Fruit fly (Drosophila melanogaster) whole organism, embryonic: Measurements from ENCODE around the gene CG15894.

ENCODE experiments used
- Ada2b ChIP-seq: fragments of 200-800 bp; sonication (Bioruptor generic); IDR thresholded peaks from 2 replicates; pipeline ENCODE4 v1.3.6; 2022; ENCODE audit warnings: missing biosample characterization, missing genetic modification characterization
- Aef1 ChIP-seq: fragments of 200-800 bp; sonication (Bioruptor generic); IDR thresholded peaks from 3 replicates; pipeline ENCODE4 v1.3.6; 2022; ENCODE audit warnings: missing biosample characterization, missing genetic modification characterization
- Asciz ChIP-seq: fragments of 200-800 bp; sonication (Bioruptor generic); optimal IDR thresholded peaks from 2 replicates; lab custom pipeline; 2017; ENCODE audit warnings: missing biosample characterization, mild to moderate bottlenecking, missing genetic modification characterization, missing genetic modification reagents
- Blimp-1 ChIP-seq: fragments of 200-800 bp; sonication (Bioruptor generic); optimal IDR thresholded peaks from 3 replicates; lab custom pipeline; 2018; ENCODE audit warnings: missing biosample characterization, missing genetic modification characterization, mild to moderate bottlenecking, moderate library complexity, missing genetic modification reagents
- CG10267 ChIP-seq: fragments of 200-800 bp; sonication (Bioruptor generic); optimal IDR thresholded peaks from 2 replicates; lab custom pipeline; 2018; ENCODE audit warnings: missing biosample characterization, mild to moderate bottlenecking, missing genetic modification characterization, moderate library complexity
- CG13894 ChIP-seq: fragments of 200-800 bp; sonication (Bioruptor generic); optimal IDR thresholded peaks from 3 replicates; lab custom pipeline; 2018; ENCODE audit warnings: missing biosample characterization, mild to moderate bottlenecking, missing genetic modification characterization, moderate library complexity
- CG14050 ChIP-seq: fragments of 200-800 bp; sonication (Bioruptor generic); IDR thresholded peaks from 3 replicates; pipeline ENCODE4 v1.3.6; 2022; ENCODE audit warnings: missing biosample characterization, missing genetic modification characterization
- CG15269 ChIP-seq: fragments of 200-800 bp; sonication (Bioruptor generic); optimal IDR thresholded peaks from 2 replicates; lab custom pipeline; 2018; ENCODE audit warnings: missing biosample characterization, mild to moderate bottlenecking, missing genetic modification characterization, moderate library complexity
- CG15514 ChIP-seq: fragments of 200-800 bp; sonication (Bioruptor generic); optimal IDR thresholded peaks from 3 replicates; lab custom pipeline; 2017; ENCODE audit warnings: missing biosample characterization, missing genetic modification characterization, mild to moderate bottlenecking, moderate library complexity, missing genetic modification reagents
- CG1602 ChIP-seq: fragments of 200-800 bp; sonication (Bioruptor generic); optimal IDR thresholded peaks from 3 replicates; lab custom pipeline; 2016; ENCODE audit warnings: missing biosample characterization, missing genetic modification characterization
- CG16813 ChIP-seq: fragments of 200-800 bp; sonication (Bioruptor generic); IDR thresholded peaks from 3 replicates; pipeline ENCODE4 v1.3.6; 2022; ENCODE audit warnings: missing biosample characterization, missing genetic modification characterization; ENCODE audit not compliant: partially characterized antibody
- CG2120 ChIP-seq: fragments of 200-800 bp; sonication (Bioruptor generic); optimal IDR thresholded peaks from 3 replicates; lab custom pipeline; 2016; ENCODE audit warnings: missing biosample characterization, missing genetic modification characterization
- CG2199 ChIP-seq: fragments of 200-800 bp; sonication (Bioruptor generic); IDR thresholded peaks from 3 replicates; pipeline ENCODE4 v1.3.6; 2022; ENCODE audit warnings: missing biosample characterization, missing genetic modification characterization
- CG32767 ChIP-seq: fragments of 200-800 bp; sonication (Bioruptor generic); IDR thresholded peaks from 2 replicates; pipeline ENCODE4 v1.3.6; 2022; ENCODE audit warnings: missing biosample characterization, missing genetic modification characterization
- CG33557 ChIP-seq: fragments of 200-800 bp; sonication (Bioruptor generic); optimal IDR thresholded peaks from 2 replicates; lab custom pipeline; 2019; ENCODE audit warnings: missing biosample characterization, mild to moderate bottlenecking, missing genetic modification characterization, moderate library complexity
- CG43689 ChIP-seq: fragments of 200-800 bp; sonication (Bioruptor generic); IDR thresholded peaks from 2 replicates; pipeline ENCODE4 v1.3.6; 2022; ENCODE audit warnings: missing biosample characterization, missing genetic modification characterization
- CG5245 ChIP-seq: fragments of 200-800 bp; sonication (Bioruptor generic); optimal IDR thresholded peaks from 3 replicates; lab custom pipeline; 2016; ENCODE audit warnings: missing biosample characterization, missing genetic modification characterization
- CG5953 ChIP-seq: fragments of 200-800 bp; sonication (Bioruptor generic); IDR thresholded peaks from 2 replicates; pipeline ENCODE4 v1.3.6; 2022; ENCODE audit warnings: missing biosample characterization, missing genetic modification characterization
- CG7786 ChIP-seq: fragments of 200-800 bp; sonication (Bioruptor generic); optimal IDR thresholded peaks from 2 replicates; lab custom pipeline; 2016; ENCODE audit warnings: missing biosample characterization, missing genetic modification characterization
- CG7928 ChIP-seq: fragments of 200-800 bp; sonication (Bioruptor generic); optimal IDR thresholded peaks from 2 replicates; lab custom pipeline; 2017; ENCODE audit warnings: missing biosample characterization, mild to moderate bottlenecking, missing genetic modification characterization
- CG8388 ChIP-seq: fragments of 200-800 bp; sonication (Bioruptor generic); optimal IDR thresholded peaks from 2 replicates; lab custom pipeline; 2019; ENCODE audit warnings: missing biosample characterization, mild to moderate bottlenecking, missing genetic modification characterization, moderate library complexity
- CG8924 ChIP-seq: fragments of 200-800 bp; optimal IDR thresholded peaks from 3 replicates; lab custom pipeline; 2019; ENCODE audit warnings: missing biosample characterization, mild to moderate bottlenecking, missing genetic modification characterization, moderate library complexity
- CG8944 ChIP-seq: fragments of 200-800 bp; sonication (Bioruptor generic); optimal IDR thresholded peaks from 3 replicates; lab custom pipeline; 2016; ENCODE audit warnings: missing biosample characterization, missing genetic modification characterization
- Dbx ChIP-seq: fragments of 200-800 bp; sonication (Bioruptor generic); IDR thresholded peaks from 3 replicates; pipeline ENCODE4 v1.3.6; 2022; ENCODE audit warnings: missing biosample characterization, missing genetic modification characterization
- Dek ChIP-seq: fragments of 200-800 bp; sonication (Bioruptor generic); optimal IDR thresholded peaks from 3 replicates; lab custom pipeline; 2019; ENCODE audit warnings: missing biosample characterization, mild to moderate bottlenecking, missing genetic modification characterization, moderate library complexity
- Dll ChIP-seq: fragments of 200-800 bp; sonication (Bioruptor generic); IDR thresholded peaks from 4 replicates; pipeline ENCODE4 v1.3.6; 2022; ENCODE audit warnings: missing biosample characterization, missing genetic modification characterization; ENCODE audit not compliant: partially characterized antibody
- E2f1 ChIP-seq: fragments of 200-800 bp; sonication (Bioruptor generic); IDR thresholded peaks from 2 replicates; pipeline ENCODE4 v1.3.6; 2022; ENCODE audit warnings: missing biosample characterization, missing genetic modification characterization
- E2f2 ChIP-seq: fragments of 200-800 bp; sonication (Bioruptor generic); IDR thresholded peaks from 2 replicates; pipeline ENCODE4 v1.3.6; 2022; ENCODE audit warnings: missing biosample characterization, missing genetic modification characterization
- Ets97D ChIP-seq: fragments of 200-800 bp; sonication (Bioruptor generic); optimal IDR thresholded peaks from 3 replicates; lab custom pipeline; 2016; ENCODE audit warnings: missing biosample characterization, missing genetic modification characterization
- HmgD ChIP-seq: fragments of 200-800 bp; sonication (Bioruptor generic); optimal IDR thresholded peaks from 3 replicates; lab custom pipeline; 2016; ENCODE audit warnings: missing biosample characterization, missing genetic modification characterization
- NK7.1 ChIP-seq: fragments of 200-800 bp; sonication (Bioruptor generic); optimal IDR thresholded peaks from 3 replicates; lab custom pipeline; 2016; ENCODE audit warnings: missing biosample characterization, missing genetic modification characterization
- PHDP ChIP-seq: fragments of 200-800 bp; sonication (Bioruptor generic); optimal IDR thresholded peaks from 3 replicates; lab custom pipeline; 2018; ENCODE audit warnings: missing biosample characterization, mild to moderate bottlenecking, missing genetic modification characterization, moderate library complexity
- Side ChIP-seq: fragments of 200-800 bp; sonication (Bioruptor generic); optimal IDR thresholded peaks from 2 replicates; lab custom pipeline; 2016; ENCODE audit warnings: missing biosample characterization, missing genetic modification characterization
- abd-A ChIP-seq: fragments of 200-800 bp; sonication (Bioruptor generic); optimal IDR thresholded peaks from 3 replicates; lab custom pipeline; 2019; ENCODE audit warnings: missing biosample characterization, mild to moderate bottlenecking, missing genetic modification characterization, moderate library complexity
- ara ChIP-seq: fragments of 200-800 bp; sonication (Bioruptor generic); IDR thresholded peaks from 2 replicates; pipeline ENCODE4 v1.3.6; 2022; ENCODE audit warnings: missing biosample characterization, missing genetic modification characterization
- ato ChIP-seq: fragments of 200-800 bp; sonication (Bioruptor generic); IDR thresholded peaks from 2 replicates; pipeline ENCODE4 v1.3.6; 2022; ENCODE audit warnings: missing biosample characterization, missing genetic modification characterization; ENCODE audit not compliant: partially characterized antibody
- btn ChIP-seq: fragments of 200-800 bp; sonication (Bioruptor generic); optimal IDR thresholded peaks from 2 replicates; lab custom pipeline; 2016; ENCODE audit warnings: missing biosample characterization, missing genetic modification characterization
- cwo ChIP-seq: fragments of 200-800 bp; sonication (Bioruptor generic); optimal IDR thresholded peaks from 3 replicates; lab custom pipeline; 2017; ENCODE audit warnings: missing biosample characterization, missing genetic modification characterization, mild to moderate bottlenecking, moderate library complexity, missing genetic modification reagents
- da ChIP-seq: fragments of 200-800 bp; sonication (Bioruptor generic); optimal IDR thresholded peaks from 2 replicates; lab custom pipeline; 2016; ENCODE audit warnings: missing biosample characterization, missing genetic modification characterization
- fd3F ChIP-seq: fragments of 200-800 bp; sonication (Bioruptor generic); optimal IDR thresholded peaks from 2 replicates; lab custom pipeline; 2018; ENCODE audit warnings: missing biosample characterization, mild to moderate bottlenecking, missing genetic modification characterization, moderate library complexity
- gcm2 ChIP-seq: fragments of 200-800 bp; sonication (Bioruptor generic); optimal IDR thresholded peaks from 2 replicates; lab custom pipeline; 2016; ENCODE audit warnings: missing biosample characterization, missing genetic modification characterization
- h ChIP-seq: fragments of >200 bp; optimal IDR thresholded peaks from 2 replicates; lab custom pipeline; 2017
- her ChIP-seq: fragments of 200-800 bp; sonication (Bioruptor generic); optimal IDR thresholded peaks from 2 replicates; lab custom pipeline; 2016; ENCODE audit warnings: missing biosample characterization, missing genetic modification characterization
- ind ChIP-seq: fragments of 200-800 bp; sonication (Bioruptor generic); optimal IDR thresholded peaks from 3 replicates; lab custom pipeline; 2016; ENCODE audit warnings: missing biosample characterization, missing genetic modification characterization
- lmd ChIP-seq: fragments of 200-800 bp; sonication (Bioruptor generic); IDR thresholded peaks from 2 replicates; pipeline ENCODE4 v1.3.6; 2022; ENCODE audit warnings: missing biosample characterization, missing genetic modification characterization
- nmo ChIP-seq: fragments of 200-800 bp; sonication (Bioruptor generic); optimal IDR thresholded peaks from 2 replicates; lab custom pipeline; 2018; ENCODE audit warnings: missing biosample characterization, mild to moderate bottlenecking, missing genetic modification characterization, moderate library complexity
- otp ChIP-seq: fragments of 200-800 bp; sonication (Bioruptor generic); IDR thresholded peaks from 3 replicates; pipeline ENCODE4, ENCODE4 v1.3.6; 2022; ENCODE audit warnings: missing biosample characterization, missing genetic modification characterization
- prd ChIP-seq, 3 experiments: fragments of >200 bp in 2 of 3; fragments of 200-800 bp in 1 of 3; sonication (Bioruptor generic) in 1 of 3; optimal IDR thresholded peaks in 2 of 3; IDR thresholded peaks in 1 of 3; 2 replicates in 2 of 3; 3 replicates in 1 of 3; pipeline versions ENCODE4 v1.3.6 to Lab custom; 2017 to 2022; ENCODE audit warnings: missing biosample characterization in 1 of 3, missing genetic modification characterization in 1 of 3
- psq ChIP-seq: fragments of 200-800 bp; sonication (Bioruptor generic); optimal IDR thresholded peaks from 2 replicates; lab custom pipeline; 2017; ENCODE audit warnings: missing biosample characterization, missing genetic modification characterization
- ranshi ChIP-seq: fragments of 200-800 bp; sonication (Bioruptor generic); IDR thresholded peaks from 2 replicates; pipeline ENCODE4 v1.3.6; 2022; ENCODE audit warnings: missing biosample characterization, missing genetic modification characterization
- tna ChIP-seq: fragments of 200-800 bp; sonication (Bioruptor generic); IDR thresholded peaks from 2 replicates; pipeline ENCODE4 v1.3.6; 2022; ENCODE audit warnings: missing biosample characterization, missing genetic modification characterization; ENCODE audit not compliant: partially characterized antibody

The CG15894 gene

DNA sequence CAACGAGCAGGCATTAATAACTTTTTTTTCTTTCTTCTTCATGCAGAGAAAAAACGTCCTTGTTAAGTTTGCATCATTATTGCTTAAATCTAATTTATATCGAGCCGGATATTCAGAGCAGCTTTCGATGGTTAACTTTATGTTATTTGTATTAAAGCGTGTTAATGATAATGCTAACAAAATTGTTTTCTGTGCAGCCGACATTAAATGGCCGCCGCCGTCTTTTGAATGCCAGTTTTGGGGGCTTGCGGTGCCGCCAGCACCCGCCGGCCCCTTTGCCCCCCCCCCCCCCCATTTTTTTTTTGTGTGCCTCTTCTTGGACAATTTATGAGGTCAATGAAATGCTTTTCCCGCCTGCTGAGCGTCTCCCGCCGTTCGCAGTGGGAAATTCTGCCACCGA is 2.5 kb downstream of the CG15894 start (continued):
- TF ChIP-seq abd-A (tag; lab: Kevin White, UChicago) = peak; percentile 51
- TF ChIP-seq tna (GFP tag; lab: Robert Waterston, UW) = no peak
- TF ChIP-seq CG10267 = no peak
- no peak for TF ChIP-seq otp (GFP tag; lab: Robert Waterston, UW)
- no peak for TF ChIP-seq CG8924
- TF ChIP-seq Dbx (GFP tag; lab: Robert Waterston, UW) = no peak
- TF ChIP-seq Dll (GFP tag; lab: Robert Waterston, UW) = no peak
- TF ChIP-seq CG33557 (GFP tag; lab: Kevin White, UChicago) = no peak
- no peak for TF ChIP-seq NK7.1 (GFP tag; lab: Kevin White, UChicago)
- TF ChIP-seq Ets97D = no peak
- TF ChIP-seq CG8944 (GFP tag; lab: Kevin White, UChicago) = no peak
- TF ChIP-seq lmd = peak; percentile 28; the same call in 1 of the 2 replicates
- no peak for TF ChIP-seq HmgD (GFP tag; lab: Kevin White, UChicago)
- TF ChIP-seq CG7786 (GFP tag; lab: Kevin White, UChicago) = no peak
- peak; percentile 10 for TF ChIP-seq PHDP (tag; lab: Kevin White, UChicago)
- no peak for TF ChIP-seq CG1602
- TF ChIP-seq CG43689 = no peak
- no peak for TF ChIP-seq CG15514 (GFP tag; lab: Kevin White, UChicago)
- no peak for TF ChIP-seq Asciz (GFP tag; lab: Kevin White, UChicago)
- no peak for TF ChIP-seq Dek
- peak; percentile 35 for TF ChIP-seq CG2120 (GFP tag; lab: Kevin White, UChicago)
- no peak for TF ChIP-seq CG16813
- TF ChIP-seq ranshi (GFP tag; lab: Robert Waterston, UW) = 0 out of 2 replicates have a peak, but pooled peaks have one; percentile 27
- TF ChIP-seq CG2199 (GFP tag; lab: Robert Waterston, UW) = no peak
- TF ChIP-seq ato (GFP tag; lab: Robert Waterston, UW) = no peak
- no peak for TF ChIP-seq CG7928
- TF ChIP-seq ara (GFP tag; lab: Robert Waterston, UW) = no peak
- TF ChIP-seq btn (GFP tag; lab: Kevin White, UChicago) = no peak
- no peak for TF ChIP-seq CG32767 (GFP tag; lab: Robert Waterston, UW)
- TF ChIP-seq CG14050 (GFP tag; lab: Robert Waterston, UW) = no peak
- TF ChIP-seq Ada2b (GFP tag; lab: Robert Waterston, UW) = 0 out of 2 replicates have a peak, but pooled peaks have one; percentile 23
- TF ChIP-seq nmo (GFP tag; lab: Kevin White, UChicago) = peak; percentile 36
- no peak for TF ChIP-seq psq
- TF ChIP-seq CG15269 = peak; percentile 8
- TF ChIP-seq CG5953 (GFP tag; lab: Robert Waterston, UW) = no peak
- TF ChIP-seq her (GFP tag; lab: Kevin White, UChicago) = no peak
- no peak for TF ChIP-seq CG8388
- TF ChIP-seq ind (GFP tag; lab: Kevin White, UChicago) = peak; percentile 22
- no peak for TF ChIP-seq Side (GFP tag; lab: Kevin White, UChicago)
- no peak for TF ChIP-seq E2f2 (GFP tag; lab: Robert Waterston, UW)
- no peak for TF ChIP-seq prd (optimal IDR thresholded peaks at IDR 0.05; lab: Kevin White, UChicago)
- peak; percentile 26; the same call in 1 of the 3 replicates for TF ChIP-seq prd (GFP tag; IDR thresholded peaks at IDR 0.05; lab: Robert Waterston, UW)
- TF ChIP-seq cwo (GFP tag; lab: Kevin White, UChicago) = no peak
- TF ChIP-seq Aef1 (GFP tag; lab: Robert Waterston, UW) = peak; percentile 15; the same call in 1 of the 3 replicates
- TF ChIP-seq gcm2 = no peak
- no peak for TF ChIP-seq h
- TF ChIP-seq da (GFP tag; lab: Kevin White, UChicago) = no peak
- no peak for TF ChIP-seq E2f1
- peak; percentile 21 for TF ChIP-seq Blimp-1 (GFP tag; lab: Kevin White, UChicago)
- TF ChIP-seq fd3F (GFP tag; lab: Kevin White, UChicago) = no peak
- no peak for TF ChIP-seq CG5245 (GFP tag; lab: Kevin White, UChicago)
- no peak for TF ChIP-seq CG13894 (tag; lab: Kevin White, UChicago)
